Fruit fly (Drosophila melanogaster): ENCODE measurements around the gene GATAd.
A peak's percentile ranks its signal among the peaks of the same experiment; 100 is the strongest.

The GATAd gene

DNA sequence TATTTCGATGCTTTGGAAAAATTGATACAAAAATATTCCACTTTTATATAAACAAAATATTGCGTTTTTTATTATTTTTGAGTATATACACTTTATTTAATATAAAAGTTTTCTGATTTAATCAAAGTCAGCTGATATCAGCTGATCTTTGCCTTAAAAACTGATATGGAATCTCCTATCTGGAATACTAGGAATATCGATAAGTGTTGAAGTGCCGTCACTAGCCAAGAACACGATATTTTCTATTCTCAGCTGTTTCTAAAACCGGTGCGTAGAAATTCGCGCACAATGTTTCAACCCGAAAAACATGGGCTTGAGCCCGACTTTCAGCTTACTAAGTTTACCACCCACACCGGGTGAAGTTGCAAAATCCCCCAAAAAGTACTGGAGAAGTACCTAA lies 8.9 kb downstream of the GATAd start, which contains the start of gene Sps2 (continued):
- TF ChIP-seq PHDP (tag; optimal IDR thresholded peaks at IDR 0.05): no peak
- TF ChIP-seq en (GFP tag; optimal IDR thresholded peaks at IDR 0.05): no peak
- TF ChIP-seq ssp (GFP tag; IDR thresholded peaks at IDR 0.05): peak; percentile 17; the same call in 1 of the 2 replicates
- peak; percentile 52; the same call in 1 of the 3 replicates for TF ChIP-seq CG7963 (GFP tag; IDR thresholded peaks at IDR 0.05; ENCODE audit: partially characterized antibody)
- no peak for TF ChIP-seq kay (GFP tag; optimal IDR thresholded peaks at IDR 0.05)
- TF ChIP-seq gem (tag; optimal IDR thresholded peaks at IDR 0.05): peak; percentile 33
- peak; percentile 75 for TF ChIP-seq CG16813 (GFP tag; IDR thresholded peaks at IDR 0.05; ENCODE audit: partially characterized antibody)
- no peak for TF ChIP-seq Sox100B (GFP tag; optimal IDR thresholded peaks at IDR 0.05)
- TF ChIP-seq ase (GFP tag; IDR thresholded peaks at IDR 0.05): no peak
- TF ChIP-seq yki (optimal IDR thresholded peaks at IDR 0.05): no peak
- no peak for TF ChIP-seq exex (tag; optimal IDR thresholded peaks at IDR 0.05)
- no peak for TF ChIP-seq CG11247 (GFP tag; IDR thresholded peaks at IDR 0.05)
- TF ChIP-seq Hey (tag; optimal IDR thresholded peaks at IDR 0.05): no peak
- TF ChIP-seq gsb-n (tag; optimal IDR thresholded peaks at IDR 0.05): no peak
- no peak for TF ChIP-seq ham (GFP tag; IDR thresholded peaks at IDR 0.05)
- TF ChIP-seq CG4424 (GFP tag; optimal IDR thresholded peaks at IDR 0.05): no peak
- peak; percentile 51 for TF ChIP-seq CG15514 (GFP tag; optimal IDR thresholded peaks at IDR 0.05)
- no peak for TF ChIP-seq CG18599 (GFP tag; optimal IDR thresholded peaks at IDR 0.05)
- peak; percentile 52 for TF ChIP-seq CG34376 (GFP tag; optimal IDR thresholded peaks at IDR 0.05)
- TF ChIP-seq Dp (GFP tag; optimal IDR thresholded peaks at IDR 0.05): peak; percentile 18
- peak; percentile 16 for TF ChIP-seq D19A (tag; optimal IDR thresholded peaks at IDR 0.05)
- TF ChIP-seq CG17328 (GFP tag; IDR thresholded peaks at IDR 0.05): peak; percentile 27; the same call in 1 of the 2 replicates
- TF ChIP-seq fd3F (GFP tag; optimal IDR thresholded peaks at IDR 0.05): no peak
- peak; percentile 80; the same call in 1 of the 2 replicates for TF ChIP-seq amos (GFP tag; IDR thresholded peaks at IDR 0.05; ENCODE audit: partially characterized antibody)
- TF ChIP-seq CG2199 (GFP tag; IDR thresholded peaks at IDR 0.05): 0 out of 3 replicates have a peak, but pooled peaks have one; percentile 27
- no peak for TF ChIP-seq sens-2 (GFP tag; IDR thresholded peaks at IDR 0.05)
- no peak for TF ChIP-seq crc (GFP tag; optimal IDR thresholded peaks at IDR 0.05)
- no peak for TF ChIP-seq CG6254 (GFP tag; optimal IDR thresholded peaks at IDR 0.05)
- TF ChIP-seq crp (GFP tag; optimal IDR thresholded peaks at IDR 0.05): peak; percentile 82 to 96
- TF ChIP-seq CG32532 (GFP tag; IDR thresholded peaks at IDR 0.05): peak; percentile 37; the same call in 1 of the 2 replicates
- peak; percentile 37 for TF ChIP-seq CG12391 (tag; optimal IDR thresholded peaks at IDR 0.05)
- TF ChIP-seq scrt (GFP tag; optimal IDR thresholded peaks at IDR 0.05): no peak
- no peak for TF ChIP-seq Jarid2 (GFP tag; optimal IDR thresholded peaks at IDR 0.05)
- no peak for TF ChIP-seq CG6175 (GFP tag; IDR thresholded peaks at IDR 0.05)
- TF ChIP-seq CG17361 (GFP tag; IDR thresholded peaks at IDR 0.05): 0 out of 3 replicates have a peak, but pooled peaks have one; percentile 15
- peak; percentile 4 for TF ChIP-seq wek (GFP tag; optimal IDR thresholded peaks at IDR 0.05)
- no peak for TF ChIP-seq ems (GFP tag; optimal IDR thresholded peaks at IDR 0.05)
- peak; percentile 29 for TF ChIP-seq nmo (GFP tag; optimal IDR thresholded peaks at IDR 0.05)
- TF ChIP-seq CG34224 (GFP tag; IDR thresholded peaks at IDR 0.05; ENCODE audit: partially characterized antibody): peak; percentile 80
- TF ChIP-seq B-H2 (GFP tag; optimal IDR thresholded peaks at IDR 0.05): no peak
- no peak for TF ChIP-seq ttk (GFP tag; IDR thresholded peaks at IDR 0.05)
- TF ChIP-seq Rx (GFP tag; IDR thresholded peaks at IDR 0.05): no peak
- peak; percentile 89 for TF ChIP-seq MBD-R2 (GFP tag; IDR thresholded peaks at IDR 0.05)
- no peak for TF ChIP-seq NC2α (GFP tag; optimal IDR thresholded peaks at IDR 0.05)
- TF ChIP-seq grau (tag; optimal IDR thresholded peaks at IDR 0.05): peak; percentile 26
- peak; percentile 35 for TF ChIP-seq sug (tag; optimal IDR thresholded peaks at IDR 0.05)
- no peak for TF ChIP-seq CG6765 (GFP tag; optimal IDR thresholded peaks at IDR 0.05)
- TF ChIP-seq dati (GFP tag; IDR thresholded peaks at IDR 0.05): no peak
- TF ChIP-seq aop (GFP tag; IDR thresholded peaks at IDR 0.05): no peak
- TF ChIP-seq run (tag; optimal IDR thresholded peaks at IDR 0.05): no peak
- no peak for TF ChIP-seq CG43689 (GFP tag; IDR thresholded peaks at IDR 0.05)

All from whole organism, embryonic.